Worm (Caenorhabditis elegans) whole organism, L4/young adult: ENCODE measurements around the gene K10C2.8.

Source experiments
- W03F9.2 ChIP-seq: fragments of 150-350 bp; optimal IDR thresholded peaks from 2 replicates; lab custom pipeline; 2014; ENCODE audit warnings: missing biosample characterization, missing genetic modification characterization
- him-1 ChIP-seq: sonication (generic microtip); optimal IDR thresholded peaks from 2 replicates; lab custom pipeline; 2016; ENCODE audit warnings: missing genotype, missing genetic modification reagents, missing genetic modification characterization, missing compliant biosample characterization

DNA sequence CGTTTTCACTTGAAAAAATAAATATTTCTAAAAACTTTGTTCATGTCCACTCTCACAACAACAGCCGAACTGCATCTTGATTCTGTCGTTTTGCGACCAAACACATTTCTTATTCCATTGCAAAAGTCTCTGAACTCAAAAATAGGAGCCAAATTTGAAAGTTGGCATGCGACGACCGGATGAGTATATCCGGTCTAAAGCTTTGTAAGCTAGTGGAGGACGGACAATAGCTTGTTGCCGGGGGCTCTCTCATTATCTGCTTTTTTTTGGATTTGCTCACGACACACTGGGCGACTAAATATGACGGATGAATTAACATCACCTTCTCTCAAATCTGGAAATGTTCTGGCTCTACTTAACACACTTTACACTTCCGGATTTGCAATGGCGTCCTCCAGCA is 24.3 kb upstream of the K10C2.8 start, which contains the start of gene K04E7.1:
- TF ChIP-seq him-1: no peak
- no peak for TF ChIP-seq W03F9.2 (tag; lab: Kevin White, UChicago)
